Fruit fly (Drosophila melanogaster): ENCODE data around the gene dpr16.
A peak's percentile ranks its signal among the peaks of the same experiment; 100 is the strongest.

dpr16 gene

DNA sequence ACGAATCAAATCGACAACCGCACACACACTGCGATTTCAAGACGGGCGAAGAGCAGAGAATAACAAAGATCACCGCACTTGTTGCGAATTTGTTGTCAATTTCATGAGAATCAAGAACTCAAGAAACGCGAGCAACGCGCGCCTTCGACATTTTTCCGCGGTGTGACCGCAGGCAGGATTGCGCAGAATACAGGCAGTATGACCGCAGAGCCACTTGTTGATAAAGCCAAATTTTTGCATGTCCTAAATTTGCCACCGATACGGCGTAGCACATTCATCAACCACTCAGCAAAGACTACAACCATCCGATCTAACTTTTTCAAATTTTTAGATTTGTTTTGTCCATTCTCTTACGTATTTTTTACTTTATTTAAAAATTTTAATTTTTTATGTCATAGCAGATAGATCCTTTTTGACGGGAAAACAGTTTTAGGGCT is 66.6 kb downstream of the dpr16 start, which contains the start of gene cno (continued):
- no peak for TF ChIP-seq CG31441 (GFP tag; IDR thresholded peaks at IDR 0.05)
- TF ChIP-seq sug (tag; optimal IDR thresholded peaks at IDR 0.05) = peak; percentile 10
- peak; percentile 21 for TF ChIP-seq pho (GFP tag; optimal IDR thresholded peaks at IDR 0.05)
- peak; percentile 28 for TF ChIP-seq CG17385 (GFP tag; optimal IDR thresholded peaks at IDR 0.05)
- TF ChIP-seq nau (GFP tag; optimal IDR thresholded peaks at IDR 0.05) = no peak
- no peak for TF ChIP-seq Doc2 (GFP tag; IDR thresholded peaks at IDR 0.05)
- no peak for TF ChIP-seq gsb (GFP tag; IDR thresholded peaks at IDR 0.05)
- no peak for TF ChIP-seq MTF-1 (GFP tag; optimal IDR thresholded peaks at IDR 0.05; ENCODE audit: borderline replicate concordance)
- TF ChIP-seq gt (GFP tag; IDR thresholded peaks at IDR 0.05) = no peak
- TF ChIP-seq CG13424 (tag; optimal IDR thresholded peaks at IDR 0.05) = peak; percentile 5
- no peak for TF ChIP-seq exex (tag; optimal IDR thresholded peaks at IDR 0.05)
- no peak for TF ChIP-seq NFAT (GFP tag; IDR thresholded peaks at IDR 0.05)
- peak; percentile 55 for TF ChIP-seq CG7271 (tag; optimal IDR thresholded peaks at IDR 0.05)
- TF ChIP-seq CG7987 (GFP tag; optimal IDR thresholded peaks at IDR 0.05) = no peak
- TF ChIP-seq CG1647 (GFP tag; optimal IDR thresholded peaks at IDR 0.05) = no peak
- no peak for TF ChIP-seq CG7786 (GFP tag; optimal IDR thresholded peaks at IDR 0.05)
- TF ChIP-seq gsb-n (tag; optimal IDR thresholded peaks at IDR 0.05) = no peak
- TF ChIP-seq bab2 (GFP tag; optimal IDR thresholded peaks at IDR 0.05) = no peak
- 0 out of 3 replicates have a peak, but pooled peaks have one; percentile 39 for TF ChIP-seq CG6791 (GFP tag; IDR thresholded peaks at IDR 0.05; ENCODE audit: partially characterized antibody)
- TF ChIP-seq CG30020 (tag; optimal IDR thresholded peaks at IDR 0.05) = no peak
- TF ChIP-seq CG9727 (GFP tag; optimal IDR thresholded peaks at IDR 0.05) = no peak
- no peak for TF ChIP-seq CG14050 (GFP tag; IDR thresholded peaks at IDR 0.05)
- peak in 1 of 2 experiments; percentile 18 for TF ChIP-seq dpn (GFP tag; optimal IDR thresholded peaks at IDR 0.05)
- peak; percentile 28; the same call in 1 of the 2 replicates for TF ChIP-seq bbx (GFP tag; IDR thresholded peaks at IDR 0.05; ENCODE audit: partially characterized antibody)
- no peak for TF ChIP-seq CG16863 (GFP tag; optimal IDR thresholded peaks at IDR 0.05)
- peak; percentile 61 for TF ChIP-seq CG17829 (tag; optimal IDR thresholded peaks at IDR 0.05)
- no peak for TF ChIP-seq sqz (GFP tag; optimal IDR thresholded peaks at IDR 0.05)
- no peak for TF ChIP-seq C15 (GFP tag; IDR thresholded peaks at IDR 0.05)
- no peak for TF ChIP-seq org-1 (GFP tag; optimal IDR thresholded peaks at IDR 0.05)
- TF ChIP-seq CG43689 (GFP tag; IDR thresholded peaks at IDR 0.05) = no peak
- no peak for TF ChIP-seq klu (GFP tag; IDR thresholded peaks at IDR 0.05)
- TF ChIP-seq Oaz (GFP tag; IDR thresholded peaks at IDR 0.05) = no peak
- no peak for TF ChIP-seq ab (GFP tag; optimal IDR thresholded peaks at IDR 0.05)
- TF ChIP-seq CG3726 (GFP tag; IDR thresholded peaks at IDR 0.05) = no peak; the same call in 2 of the 3 replicates
- TF ChIP-seq Med (GFP tag) = peak; percentile 89
- no peak for TF ChIP-seq CG6654 (GFP tag; optimal IDR thresholded peaks at IDR 0.05)
- no peak for TF ChIP-seq ranshi (GFP tag; IDR thresholded peaks at IDR 0.05)
- TF ChIP-seq cg (GFP tag; optimal IDR thresholded peaks at IDR 0.05) = no peak
- TF ChIP-seq CG8290 (GFP tag; optimal IDR thresholded peaks at IDR 0.05) = peak; percentile 33
- TF ChIP-seq CG8290 (tag; optimal IDR thresholded peaks at IDR 0.05) = peak in 1 of 2 experiments; percentile 70
- peak; percentile 24 for TF ChIP-seq Nf-YC (tag; optimal IDR thresholded peaks at IDR 0.05)
- peak; percentile 36 for TF ChIP-seq Dek (tag; optimal IDR thresholded peaks at IDR 0.05)
- TF ChIP-seq HmgZ (tag; optimal IDR thresholded peaks at IDR 0.05) = peak; percentile 56
- TF ChIP-seq ci (GFP tag; IDR thresholded peaks at IDR 0.05) = peak; percentile 74; the same call in 2 of the 3 replicates
- TF ChIP-seq schlank (tag; optimal IDR thresholded peaks at IDR 0.05) = no peak
- peak; percentile 27; the same call in 1 of the 2 replicates for TF ChIP-seq Rfx (GFP tag; IDR thresholded peaks at IDR 0.05)
- TF ChIP-seq run (tag; optimal IDR thresholded peaks at IDR 0.05) = no peak
- no peak for TF ChIP-seq CG3995 (GFP tag; optimal IDR thresholded peaks at IDR 0.05)
- no peak for TF ChIP-seq CG34224 (GFP tag; IDR thresholded peaks at IDR 0.05; ENCODE audit: partially characterized antibody)
- TF ChIP-seq pzg (GFP tag; optimal IDR thresholded peaks at IDR 0.05) = peak; percentile 95
- TF ChIP-seq CG9437 (GFP tag; optimal IDR thresholded peaks at IDR 0.05) = peak; percentile 71

All from whole organism, embryonic.